Worm (Caenorhabditis elegans): Measurements from ENCODE around the gene ets-10.
A peak's percentile ranks its signal among the peaks of the same experiment; 100 is the strongest.

ets-10 gene

DNA sequence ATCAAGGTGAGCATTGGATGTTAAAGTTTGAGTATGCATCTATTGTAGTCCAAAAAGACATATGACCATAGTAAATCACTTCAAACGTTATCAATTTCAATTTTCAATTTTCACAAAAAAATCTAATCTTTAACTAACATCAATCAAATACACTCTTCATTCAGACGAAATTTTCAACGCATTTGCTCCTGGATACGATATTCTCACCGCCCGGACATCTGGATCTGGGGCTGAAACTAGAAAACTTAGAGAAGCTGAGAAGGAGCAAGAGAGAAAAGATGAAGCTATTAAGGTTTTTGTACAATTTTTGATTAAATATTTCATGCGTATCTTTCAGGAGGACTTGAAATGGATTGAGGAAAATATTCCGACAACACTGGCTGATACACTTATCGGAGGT, 20.2 kb upstream of the ets-10 start:
- TF ChIP-seq unc-62 (GFP tag; optimal IDR thresholded peaks at IDR 0.05 in 1 of 2) = peak in 1 of 2 experiments; percentile 90
- TF ChIP-seq unc-62 (tag; optimal IDR thresholded peaks at IDR 0.05) = no peak
- TF ChIP-seq lin-39 (tag; optimal IDR thresholded peaks at IDR 0.05) = no peak

ce11 chrX:4265283-4265907, 18.6 kb upstream of the ets-10 start, which contains the start of gene coel-1:
coel-1 (plus strand) TSS chrX:4265663.
- TF ChIP-seq ztf-11 (tag; optimal IDR thresholded peaks at IDR 0.05) (no peak), egl-27 (tag; optimal IDR thresholded peaks at IDR 0.05) (no peak), fos-1 (tag; optimal IDR thresholded peaks at IDR 0.05) (no peak), lin-38 (GFP tag; IDR thresholded peaks at IDR 0.05) (no peak), hmg-1.1 (GFP tag; IDR thresholded peaks at IDR 0.05) (peak; percentile 72), snpc-4 (tag; optimal IDR thresholded peaks at IDR 0.05) (no peak), nhr-28 (tag; optimal IDR thresholded peaks at IDR 0.05) (peak; percentile 14), Y48G9A.11 (GFP tag; IDR thresholded peaks at IDR 0.05) (no peak), lin-15B (tag; optimal IDR thresholded peaks at IDR 0.05) (no peak), madf-5 (GFP tag; IDR thresholded peaks at IDR 0.05) (no peak), lin-39 (tag; optimal IDR thresholded peaks at IDR 0.05) (no peak), nhr-102 (tag; optimal IDR thresholded peaks at IDR 0.05) (no peak), ces-1 (GFP tag; optimal IDR thresholded peaks at IDR 0.05) (no peak), daf-19 (GFP tag; conservative IDR thresholded peaks at IDR 0.05) (no peak), unc-39 (tag; optimal IDR thresholded peaks at IDR 0.05) (no peak), ctbp-1 (GFP tag; IDR thresholded peaks at IDR 0.05) (no peak), mes-2 (tag; optimal IDR thresholded peaks at IDR 0.05; ENCODE audit: poor library complexity, severe bottlenecking) (peak; percentile 53), zip-11 (GFP tag; IDR thresholded peaks at IDR 0.05) (no peak), F49E8.2 (tag; optimal IDR thresholded peaks at IDR 0.05; ENCODE audit: borderline replicate concordance) (no peak), daf-12 (tag; optimal IDR thresholded peaks at IDR 0.05) (no peak), gei-8 (GFP tag; optimal IDR thresholded peaks at IDR 0.05) (no peak), dmd-6 (GFP tag; IDR thresholded peaks at IDR 0.05) (0 out of 2 replicates have a peak, but pooled peaks have one; percentile 17), nhr-11 (tag; optimal IDR thresholded peaks at IDR 0.05) (no peak), tag-97 (GFP tag; IDR thresholded peaks at IDR 0.05) (no peak), nhr-42 (GFP tag; IDR thresholded peaks at IDR 0.05) (no peak), snpc-1.2 (GFP tag; IDR thresholded peaks at IDR 0.05) (no peak), duxl-1 (tag; optimal IDR thresholded peaks at IDR 0.05; ENCODE audit: poor library complexity) (no peak), nhr-10 (tag; optimal IDR thresholded peaks at IDR 0.05) (no peak), hlh-11 (tag; optimal IDR thresholded peaks at IDR 0.05) (peak; percentile 88), saeg-2 (GFP tag; IDR thresholded peaks at IDR 0.05) (no peak), madf-9 (GFP tag; conservative IDR thresholded peaks at IDR 0.05) (peak; percentile 18; the same call in 1 of the 2 replicates), nhr-77 (tag; optimal IDR thresholded peaks at IDR 0.05) (no peak), unc-62 (GFP tag; optimal IDR thresholded peaks at IDR 0.05 in 1 of 2) (peak in 1 of 2 experiments; percentile 99), unc-62 (tag; optimal IDR thresholded peaks at IDR 0.05) (no peak), cey-2 (tag; optimal IDR thresholded peaks at IDR 0.05; ENCODE audit: borderline replicate concordance, insufficient read depth) (no peak), jun-1 (tag; optimal IDR thresholded peaks at IDR 0.05) (no peak), spr-1 (tag; optimal IDR thresholded peaks at IDR 0.05) (no peak), nhr-76 (tag; optimal IDR thresholded peaks at IDR 0.05) (no peak), Y5F2A.4 (GFP tag; optimal IDR thresholded peaks at IDR 0.05) (no peak), lsy-2 (tag; optimal IDR thresholded peaks at IDR 0.05) (peak in 1 of 2 experiments; percentile 33), sdz-12 (GFP tag; optimal IDR thresholded peaks at IDR 0.05) (no peak), egl-43 (GFP tag; IDR thresholded peaks at IDR 0.05) (no peak), Y75B8A.6 (GFP tag; IDR thresholded peaks at IDR 0.05) (no peak), vab-7 (GFP tag; IDR thresholded peaks at IDR 0.05) (no peak), T26A8.4 (GFP tag; IDR thresholded peaks at IDR 0.05) (peak; percentile 67), ceh-82 (tag; optimal IDR thresholded peaks at IDR 0.05) (no peak), pqm-1 (tag; optimal IDR thresholded peaks at IDR 0.05) (no peak), ceh-28 (tag; optimal IDR thresholded peaks at IDR 0.05) (no peak), nhr-6 (tag; optimal IDR thresholded peaks at IDR 0.05) (no peak)
